Worm (Caenorhabditis elegans): ENCODE data around the gene Y73F8A.35.

ce11 chrIV:15537338-15537737 is 2.4 kb downstream of the Y73F8A.35 start:
- no peak for TF ChIP-seq tbx-2 (tag; optimal IDR thresholded peaks at IDR 0.05)
- no peak for TF ChIP-seq K09A11.1 (tag; optimal IDR thresholded peaks at IDR 0.05; ENCODE audit: insufficient read depth)
- TF ChIP-seq hlh-6 (tag; optimal IDR thresholded peaks at IDR 0.05), result no peak
- TF ChIP-seq hlh-13 (GFP tag; optimal IDR thresholded peaks at IDR 0.05), result no peak
- TF ChIP-seq ceh-48 (tag; optimal IDR thresholded peaks at IDR 0.05), result no peak
- TF ChIP-seq elt-4 (tag; optimal IDR thresholded peaks at IDR 0.05), result no peak
- TF ChIP-seq che-1 (tag; optimal IDR thresholded peaks at IDR 0.05), result no peak
- no peak for TF ChIP-seq ceh-45 (GFP tag; IDR thresholded peaks at IDR 0.05)
- no peak for TF ChIP-seq pha-2 (tag; optimal IDR thresholded peaks at IDR 0.05)
- no peak for TF ChIP-seq ama-1 (optimal IDR thresholded peaks at IDR 0.05)
- TF ChIP-seq ceh-34 (tag; optimal IDR thresholded peaks at IDR 0.05), result no peak
- TF ChIP-seq pag-3 (tag; optimal IDR thresholded peaks at IDR 0.05; ENCODE audit: borderline replicate concordance), result no peak
- no peak for TF ChIP-seq pha-4 (tag; optimal IDR thresholded peaks at IDR 0.05)

Measured in whole organism, late embryonic.